Worm (Caenorhabditis elegans) whole organism, young adult: Measurements from ENCODE around the gene F49C5.11.

Experiments
- B0336.3 ChIP-seq: fragments of 200-800 bp; sonication (Bioruptor generic); IDR thresholded peaks from 2 replicates; pipeline ENCODE4 v1.3.6; 2022; ENCODE audit warnings: missing genetic modification characterization, missing compliant biosample characterization
- C06A6.2 ChIP-seq: fragments of 200-800 bp; sonication (Bioruptor generic); conservative IDR thresholded peaks from 2 replicates; pipeline ENCODE4 v1.3.6; 2022; ENCODE audit warnings: missing genetic modification characterization, missing compliant biosample characterization
- C17E4.6 ChIP-seq: fragments of 200-800 bp; sonication (Bioruptor generic); IDR thresholded peaks from 2 replicates; pipeline ENCODE4 v1.3.6; 2022; ENCODE audit warnings: missing genetic modification reagents, missing genetic modification characterization, missing compliant biosample characterization
- D2030.7 ChIP-seq: fragments of 200-800 bp; sonication (Bioruptor generic); IDR thresholded peaks from 2 replicates; pipeline ENCODE4 v1.3.6; 2022; ENCODE audit warnings: missing genetic modification reagents, missing genetic modification characterization, missing compliant biosample characterization
- F10E7.11 ChIP-seq: sonication (generic microtip); optimal IDR thresholded peaks from 2 replicates; lab custom pipeline; 2017; ENCODE audit warnings: mild to moderate bottlenecking, missing genetic modification characterization, moderate library complexity, missing compliant biosample characterization
- F39B2.1 ChIP-seq: fragments of 200-800 bp; sonication (Bioruptor generic); IDR thresholded peaks from 2 replicates; pipeline ENCODE4 v1.3.6; 2022; ENCODE audit warnings: missing genetic modification reagents, missing genetic modification characterization, missing compliant biosample characterization
- F49E8.2 ChIP-seq: sonication (generic microtip); optimal IDR thresholded peaks from 3 replicates; lab custom pipeline; 2017; ENCODE audit warnings: missing genetic modification characterization, mild to moderate bottlenecking, missing compliant biosample characterization, antibody characterized with exemption, moderate library complexity; ENCODE audit not compliant: insufficient read depth
- K11D2.4 ChIP-seq: fragments of 200-800 bp; sonication (Bioruptor generic); IDR thresholded peaks from 2 replicates; pipeline ENCODE4 v1.3.6; 2022; ENCODE audit warnings: missing genetic modification reagents, missing genetic modification characterization, missing compliant biosample characterization
- Y53G8AR.9 ChIP-seq: fragments of 200-800 bp; sonication (Bioruptor generic); conservative IDR thresholded peaks from 2 replicates; pipeline ENCODE4 v1.3.6; 2022; ENCODE audit warnings: missing genetic modification reagents, missing genetic modification characterization, missing compliant biosample characterization
- ZK185.1 ChIP-seq: sonication (generic microtip); optimal IDR thresholded peaks from 2 replicates; lab custom pipeline; 2016; ENCODE audit warnings: mild to moderate bottlenecking, missing genetic modification characterization, missing compliant biosample characterization; ENCODE audit not compliant: poor library complexity, severe bottlenecking
- akir-1 ChIP-seq: fragments of 200-800 bp; sonication (Bioruptor generic); optimal IDR thresholded peaks from 2 replicates; lab custom pipeline; 2018; ENCODE audit warnings: mild to moderate bottlenecking, missing genetic modification characterization, moderate library complexity, missing compliant biosample characterization
- bed-2 ChIP-seq: fragments of 200-800 bp; sonication (Bioruptor generic); IDR thresholded peaks from 2 replicates; pipeline ENCODE4 v1.3.6; 2022; ENCODE audit warnings: missing genetic modification reagents, missing genetic modification characterization, missing compliant biosample characterization
- cebp-1 ChIP-seq, 2 experiments: fragments of 200-800 bp in 1 of 2; sonication (Bioruptor generic) in 1 of 2; sonication (generic microtip) in 1 of 2; IDR thresholded peaks in 1 of 2; optimal IDR thresholded peaks in 1 of 2; 2 replicates each; pipeline versions ENCODE4 v1.3.6 to Lab custom; 2017 to 2022; ENCODE audit warnings: missing compliant biosample characterization in 2 of 2, missing genetic modification characterization in 2 of 2, mild to moderate bottlenecking in 1 of 2, missing genetic modification reagents in 1 of 2, moderate library complexity in 1 of 2
- ceh-100 ChIP-seq: fragments of 200-800 bp; sonication (Bioruptor generic); IDR thresholded peaks from 2 replicates; pipeline ENCODE4 v1.3.6; 2022; ENCODE audit warnings: missing genetic modification reagents, missing genetic modification characterization, missing compliant biosample characterization
- ceh-58 ChIP-seq: fragments of 200-800 bp; sonication (Bioruptor generic); IDR thresholded peaks from 2 replicates; pipeline ENCODE4 v1.3.6; 2022; ENCODE audit warnings: missing genetic modification characterization, missing compliant biosample characterization
- die-1 ChIP-seq: sonication (generic microtip); optimal IDR thresholded peaks from 2 replicates; lab custom pipeline; 2016; ENCODE audit warnings: missing genotype, mild to moderate bottlenecking, missing genetic modification characterization, missing compliant biosample characterization
- dox-1 ChIP-seq: fragments of 200-800 bp; sonication (Bioruptor generic); IDR thresholded peaks from 2 replicates; pipeline ENCODE4 v1.3.6; 2022; ENCODE audit warnings: missing genetic modification reagents, missing genetic modification characterization, missing compliant biosample characterization
- ets-4 ChIP-seq: fragments of 200-800 bp; sonication (Bioruptor generic); optimal IDR thresholded peaks from 2 replicates; lab custom pipeline; 2018; ENCODE audit warnings: mild to moderate bottlenecking, missing genetic modification characterization, missing compliant biosample characterization
- gei-17 ChIP-seq: fragments of 200-800 bp; sonication (Bioruptor generic); optimal IDR thresholded peaks from 2 replicates; lab custom pipeline; 2018; ENCODE audit warnings: mild to moderate bottlenecking, missing genetic modification characterization, missing compliant biosample characterization
- him-1 ChIP-seq: sonication (generic microtip); optimal IDR thresholded peaks from 2 replicates; lab custom pipeline; 2016; ENCODE audit warnings: missing genotype, missing genetic modification reagents, missing genetic modification characterization, missing compliant biosample characterization
- hlh-26 ChIP-seq: fragments of 200-800 bp; sonication (Bioruptor generic); conservative IDR thresholded peaks from 2 replicates; pipeline ENCODE4 v1.3.6; 2022; ENCODE audit warnings: missing genetic modification reagents, missing genetic modification characterization, missing compliant biosample characterization
- lsl-1 ChIP-seq: fragments of 200-800 bp; sonication (Bioruptor generic); optimal IDR thresholded peaks from 2 replicates; lab custom pipeline; 2018; ENCODE audit warnings: mild to moderate bottlenecking, missing genetic modification characterization, moderate library complexity, missing compliant biosample characterization
- madf-10 ChIP-seq: sonication (generic microtip); optimal IDR thresholded peaks from 2 replicates; lab custom pipeline; 2016; ENCODE audit warnings: mild to moderate bottlenecking, missing genetic modification characterization, missing compliant biosample characterization
- mel-28 ChIP-seq: sonication (generic microtip); optimal IDR thresholded peaks from 2 replicates; lab custom pipeline; 2016; ENCODE audit warnings: borderline replicate concordance, mild to moderate bottlenecking, missing genetic modification characterization, missing compliant biosample characterization
- mes-4 ChIP-seq: sonication (generic microtip); optimal IDR thresholded peaks from 2 replicates; lab custom pipeline; 2016; ENCODE audit warnings: missing genotype, missing genetic modification characterization, missing compliant biosample characterization
- nhr-120 ChIP-seq: fragments of 200-800 bp; sonication (Bioruptor generic); IDR thresholded peaks from 2 replicates; pipeline ENCODE4 v1.3.6; 2022; ENCODE audit warnings: missing genetic modification characterization, missing compliant biosample characterization
- nhr-80 ChIP-seq: sonication (generic microtip); optimal IDR thresholded peaks from 2 replicates; lab custom pipeline; 2016; ENCODE audit warnings: missing genetic modification characterization, missing compliant biosample characterization
- nhr-90 ChIP-seq: sonication (generic microtip); optimal IDR thresholded peaks from 2 replicates; lab custom pipeline; 2016; ENCODE audit warnings: missing genotype, mild to moderate bottlenecking, missing genetic modification characterization, missing compliant biosample characterization
- pbrm-1 ChIP-seq: fragments of 200-800 bp; sonication (Bioruptor generic); IDR thresholded peaks from 2 replicates; pipeline ENCODE4 v1.3.6; 2022; ENCODE audit warnings: missing genetic modification reagents, missing genetic modification characterization, missing compliant biosample characterization
- rcor-1 ChIP-seq: fragments of 200-800 bp; sonication (Bioruptor generic); IDR thresholded peaks from 2 replicates; pipeline ENCODE4 v1.3.6; 2022; ENCODE audit warnings: missing genetic modification reagents, missing genetic modification characterization, missing compliant biosample characterization
- repo-1 ChIP-seq: sonication (generic microtip); optimal IDR thresholded peaks from 2 replicates; lab custom pipeline; 2017; ENCODE audit warnings: mild to moderate bottlenecking, missing genetic modification characterization, missing compliant biosample characterization
- sdz-38 ChIP-seq: sonication (generic microtip); optimal IDR thresholded peaks from 2 replicates; lab custom pipeline; 2016; ENCODE audit warnings: missing genotype, missing genetic modification characterization, missing compliant biosample characterization
- snpc-1.3 ChIP-seq: sonication (generic microtip); optimal IDR thresholded peaks from 2 replicates; lab custom pipeline; 2017; ENCODE audit warnings: missing genetic modification characterization, mild to moderate bottlenecking, missing compliant biosample characterization, antibody characterized with exemption, moderate library complexity, missing genotype, missing genetic modification reagents; ENCODE audit not compliant: insufficient read depth
- snpc-3.4 ChIP-seq: sonication (generic microtip); optimal IDR thresholded peaks from 2 replicates; lab custom pipeline; 2017; ENCODE audit warnings: missing genetic modification characterization, mild to moderate bottlenecking, missing compliant biosample characterization, antibody characterized with exemption, moderate library complexity, missing genotype, missing genetic modification reagents
- tbx-9 ChIP-seq: sonication (generic microtip); optimal IDR thresholded peaks from 2 replicates; lab custom pipeline; 2016; ENCODE audit warnings: borderline replicate concordance, missing genetic modification characterization, inconsistent platforms, missing compliant biosample characterization
- unc-130 ChIP-seq: sonication (generic microtip); optimal IDR thresholded peaks from 2 replicates; lab custom pipeline; 2016; ENCODE audit warnings: missing genetic modification reagents, missing genetic modification characterization, missing compliant biosample characterization
- xnd-1 ChIP-seq: sonication (generic microtip); optimal IDR thresholded peaks from 2 replicates; lab custom pipeline; 2016; ENCODE audit warnings: missing genotype, missing genetic modification reagents, missing genetic modification characterization, missing compliant biosample characterization

F49C5.11 gene

DNA sequence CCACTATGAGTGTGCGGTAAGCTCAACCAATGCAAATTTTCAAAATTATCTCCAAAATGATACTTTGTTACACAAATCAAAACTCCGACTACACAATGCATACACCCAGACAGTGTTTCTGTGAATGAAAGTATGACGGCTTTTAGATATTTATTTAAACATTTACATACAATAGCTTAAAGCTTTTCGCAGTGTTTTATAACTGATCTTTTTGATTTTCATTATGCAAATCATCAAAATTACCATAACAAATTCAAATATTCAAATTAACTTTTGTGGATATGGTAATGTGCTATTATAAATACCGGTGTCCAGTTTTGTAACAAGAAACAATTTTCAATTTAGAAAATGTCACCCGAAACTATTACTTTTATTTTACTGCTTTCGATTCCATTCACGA lies 9.3 kb upstream of the F49C5.11 start, which contains the start of the genes F49C5.5 and F49C5.10:
F49C5.5 (minus strand) TSS at position 101 of the 400 bp plus-strand sequence.
F49C5.10 (plus strand) TSS at position 344 of the 400 bp plus-strand sequence.
- no peak for TF ChIP-seq B0336.3 (GFP tag; lab: Robert Waterston, UW)
- no peak for TF ChIP-seq ceh-58 (GFP tag; lab: Robert Waterston, UW)
- no peak for TF ChIP-seq rcor-1 (GFP tag; lab: Robert Waterston, UW)
- no peak for TF ChIP-seq nhr-80 (tag; lab: Kevin White, UChicago)
- TF ChIP-seq sdz-38: no peak
- TF ChIP-seq him-1 (tag; lab: Kevin White, UChicago): no peak
- no peak for TF ChIP-seq ceh-100 (GFP tag; lab: Robert Waterston, UW)
- TF ChIP-seq die-1 (tag; lab: Kevin White, UChicago): no peak
- TF ChIP-seq D2030.7 (GFP tag; lab: Robert Waterston, UW): no peak
- TF ChIP-seq bed-2 (GFP tag; lab: Robert Waterston, UW): no peak
- no peak for TF ChIP-seq Y53G8AR.9 (GFP tag; lab: Robert Waterston, UW)
- TF ChIP-seq F39B2.1 (GFP tag; lab: Robert Waterston, UW): no peak
- TF ChIP-seq tbx-9 (tag; lab: Kevin White, UChicago): no peak
- no peak for TF ChIP-seq dox-1 (GFP tag; lab: Robert Waterston, UW)
- no peak for TF ChIP-seq nhr-120
- no peak for TF ChIP-seq snpc-3.4 (tag; lab: Kevin White, UChicago)

DNA sequence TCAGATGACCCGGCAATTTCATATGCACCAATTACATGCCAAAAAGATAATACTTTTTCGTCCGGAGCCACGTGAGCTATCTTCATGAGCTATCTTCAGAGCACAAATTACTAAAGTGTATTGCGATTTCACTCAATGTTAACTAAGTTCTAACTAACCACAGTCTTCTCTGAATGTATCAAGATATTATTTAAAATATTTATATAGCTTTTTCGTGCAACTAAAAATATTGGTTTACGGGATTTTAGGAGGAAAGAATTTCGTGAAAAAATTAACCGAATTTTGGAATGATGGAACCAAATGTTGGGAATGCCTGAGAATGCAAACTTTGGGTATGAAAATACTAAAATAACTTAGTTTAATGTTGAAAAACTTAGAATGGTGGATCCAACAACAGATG lies 8.1 kb upstream of the F49C5.11 start, which contains the start of gene F49C5.16:
F49C5.16 (plus strand) TSS at position 301 of the 400 bp plus-strand sequence.
- TF ChIP-seq ZK185.1 (no peak), Y53G8AR.9 (GFP tag; lab: Robert Waterston, UW) (no peak), K11D2.4 (no peak), madf-10 (tag; lab: Kevin White, UChicago) (no peak), lsl-1 (no peak), snpc-1.3 (tag; lab: Kevin White, UChicago) (no peak), mel-28 (tag; lab: Kevin White, UChicago) (no peak), F10E7.11 (tag; lab: Kevin White, UChicago) (no peak), bed-2 (GFP tag; lab: Robert Waterston, UW) (no peak), C17E4.6 (no peak), mes-4 (no peak), ceh-100 (GFP tag; lab: Robert Waterston, UW) (no peak), cebp-1 (GFP tag; IDR thresholded peaks at IDR 0.05; lab: Robert Waterston, UW) (no peak), cebp-1 (tag; optimal IDR thresholded peaks at IDR 0.05; lab: Kevin White, UChicago) (no peak), F49E8.2 (tag; lab: Kevin White, UChicago) (no peak), repo-1 (tag; lab: Kevin White, UChicago) (no peak), unc-130 (no peak), pbrm-1 (GFP tag; lab: Robert Waterston, UW) (no peak), akir-1 (GFP tag; lab: Kevin White, UChicago) (no peak)
- TF ChIP-seq, all 124 proteins: peak for 0

DNA sequence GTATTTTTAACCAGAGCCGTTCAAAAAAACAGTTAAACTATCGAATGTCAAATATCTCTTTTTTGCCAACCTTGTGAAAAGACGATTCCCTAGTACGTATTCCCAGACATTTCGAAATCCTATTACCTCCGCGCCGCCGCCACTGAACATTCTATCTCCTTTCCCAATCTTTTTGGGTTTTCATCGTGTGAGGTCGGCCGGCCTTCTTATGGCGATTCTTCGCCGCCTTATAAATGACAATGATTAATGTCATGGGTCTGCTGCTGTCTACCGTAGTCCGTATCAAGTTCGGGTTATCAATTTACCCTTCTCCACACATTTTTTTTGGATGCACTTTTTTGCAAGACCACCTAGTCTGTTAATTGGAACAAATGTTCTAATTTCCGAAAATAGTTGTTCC lies 6.1 kb upstream of the F49C5.11 start:
- TF ChIP-seq nhr-90: no peak
- TF ChIP-seq C06A6.2 (GFP tag; lab: Robert Waterston, UW): no peak
- no peak for TF ChIP-seq hlh-26 (GFP tag; lab: Robert Waterston, UW)
- TF ChIP-seq pbrm-1 (GFP tag; lab: Robert Waterston, UW): no peak
- TF ChIP-seq xnd-1 (tag; lab: Kevin White, UChicago): no peak
- TF ChIP-seq gei-17: no peak
- no peak for TF ChIP-seq ets-4 (GFP tag; lab: Kevin White, UChicago)
